Worm (Caenorhabditis elegans) whole organism, young adult: Measurements from ENCODE around the gene Y50E8A.12.
A peak's percentile ranks its signal among the peaks of the same experiment; 100 is the strongest.

ENCODE experiments used
- B0035.1 ChIP-seq: sonication (generic microtip); optimal IDR thresholded peaks from 2 replicates; lab custom pipeline; 2016; ENCODE audit warnings: missing genetic modification characterization, mild to moderate bottlenecking, missing compliant biosample characterization, missing genotype, missing genetic modification reagents
- B0261.1 ChIP-seq: sonication (generic microtip); optimal IDR thresholded peaks from 2 replicates; lab custom pipeline; 2016; ENCODE audit warnings: mild to moderate bottlenecking, missing genetic modification characterization, moderate library complexity, missing compliant biosample characterization
- F33H1.4 ChIP-seq: fragments of 200-800 bp; sonication (Bioruptor generic); IDR thresholded peaks from 2 replicates; pipeline ENCODE4 v1.3.6; 2022; ENCODE audit warnings: missing genetic modification reagents, missing genetic modification characterization, missing compliant biosample characterization
- F55B11.4 ChIP-seq: sonication (generic microtip); optimal IDR thresholded peaks from 2 replicates; lab custom pipeline; 2016; ENCODE audit warnings: missing compliant biosample characterization, missing genetic modification characterization, borderline replicate concordance; ENCODE audit not compliant: insufficient read depth
- F57A8.1 ChIP-seq: fragments of 200-800 bp; sonication (Bioruptor generic); optimal IDR thresholded peaks from 2 replicates; lab custom pipeline; 2018; ENCODE audit warnings: mild to moderate bottlenecking, missing genetic modification characterization, moderate library complexity, missing compliant biosample characterization
- K11D2.4 ChIP-seq: fragments of 200-800 bp; sonication (Bioruptor generic); IDR thresholded peaks from 2 replicates; pipeline ENCODE4 v1.3.6; 2022; ENCODE audit warnings: missing genetic modification reagents, missing genetic modification characterization, missing compliant biosample characterization
- K12H6.12 ChIP-seq: fragments of 200-800 bp; sonication (Bioruptor generic); optimal IDR thresholded peaks from 2 replicates; lab custom pipeline; 2018; ENCODE audit warnings: mild to moderate bottlenecking, missing genetic modification characterization, missing compliant biosample characterization
- T07F8.4 ChIP-seq: sonication (generic microtip); optimal IDR thresholded peaks from 2 replicates; lab custom pipeline; 2016; ENCODE audit warnings: mild to moderate bottlenecking, missing genetic modification characterization, moderate library complexity, missing compliant biosample characterization
- akir-1 ChIP-seq: fragments of 200-800 bp; sonication (Bioruptor generic); optimal IDR thresholded peaks from 2 replicates; lab custom pipeline; 2018; ENCODE audit warnings: mild to moderate bottlenecking, missing genetic modification characterization, moderate library complexity, missing compliant biosample characterization
- ama-1 ChIP-seq, 3 experiments: fragments of 150-350 bp in 1 of 3; sonication (generic microtip) in 2 of 3; optimal IDR thresholded peaks; 2 replicates each; lab custom pipeline; 2014 to 2018; ENCODE audit warnings: missing biosample characterization in 2 of 3, missing genetic modification characterization in 2 of 3, missing genetic modification reagents in 2 of 3
- aptf-3 ChIP-seq: fragments of 200-800 bp; sonication (Bioruptor generic); IDR thresholded peaks from 2 replicates; pipeline ENCODE4 v1.3.6; 2022; ENCODE audit warnings: missing genetic modification characterization, missing compliant biosample characterization
- athp-1 ChIP-seq: sonication (generic microtip); optimal IDR thresholded peaks from 2 replicates; lab custom pipeline; 2017; ENCODE audit warnings: mild to moderate bottlenecking, missing genetic modification characterization, missing compliant biosample characterization
- attf-6 ChIP-seq: fragments of 200-800 bp; sonication (Bioruptor generic); IDR thresholded peaks from 2 replicates; pipeline ENCODE4 v1.3.6; 2022; ENCODE audit warnings: missing genetic modification reagents, missing genetic modification characterization, missing compliant biosample characterization
- cebp-1 ChIP-seq, 2 experiments: fragments of 200-800 bp in 1 of 2; sonication (Bioruptor generic) in 1 of 2; sonication (generic microtip) in 1 of 2; IDR thresholded peaks in 1 of 2; optimal IDR thresholded peaks in 1 of 2; 2 replicates each; pipeline versions ENCODE4 v1.3.6 to Lab custom; 2017 to 2022; ENCODE audit warnings: missing compliant biosample characterization in 2 of 2, missing genetic modification characterization in 2 of 2, mild to moderate bottlenecking in 1 of 2, missing genetic modification reagents in 1 of 2, moderate library complexity in 1 of 2
- cebp-2 ChIP-seq: fragments of 200-800 bp; sonication (Bioruptor generic); IDR thresholded peaks from 2 replicates; pipeline ENCODE4 v1.3.6; 2022; ENCODE audit warnings: missing genetic modification characterization, missing compliant biosample characterization
- ceh-40 ChIP-seq: fragments of 200-800 bp; sonication (Bioruptor generic); IDR thresholded peaks from 2 replicates; pipeline ENCODE4 v1.3.6; 2022; ENCODE audit warnings: missing genetic modification characterization, missing compliant biosample characterization
- ceh-58 ChIP-seq: fragments of 200-800 bp; sonication (Bioruptor generic); IDR thresholded peaks from 2 replicates; pipeline ENCODE4 v1.3.6; 2022; ENCODE audit warnings: missing genetic modification characterization, missing compliant biosample characterization
- ceh-91 ChIP-seq: fragments of 200-800 bp; sonication (Bioruptor generic); IDR thresholded peaks from 2 replicates; pipeline ENCODE4 v1.3.6; 2022; ENCODE audit warnings: missing genetic modification reagents, missing genetic modification characterization, missing compliant biosample characterization
- chd-7 ChIP-seq: sonication (generic microtip); optimal IDR thresholded peaks from 2 replicates; lab custom pipeline; 2016; ENCODE audit warnings: mild to moderate bottlenecking, missing genetic modification characterization, moderate library complexity, missing compliant biosample characterization
- dpl-1 ChIP-seq: fragments of 150-350 bp; optimal IDR thresholded peaks from 2 replicates; lab custom pipeline; 2014; ENCODE audit warnings: missing biosample characterization, missing genetic modification reagents, missing genetic modification characterization
- efl-1 ChIP-seq: fragments of 150-350 bp; optimal IDR thresholded peaks from 2 replicates; lab custom pipeline; 2014; ENCODE audit warnings: missing biosample characterization, missing genetic modification reagents, missing genetic modification characterization
- egl-44 ChIP-seq: fragments of 200-800 bp; sonication (Bioruptor generic); IDR thresholded peaks from 2 replicates; pipeline ENCODE4 v1.3.6; 2022; ENCODE audit warnings: missing genetic modification reagents, missing genetic modification characterization, missing compliant biosample characterization
- egrh-3 ChIP-seq: fragments of 200-800 bp; sonication (Bioruptor generic); IDR thresholded peaks from 2 replicates; pipeline ENCODE4 v1.3.6; 2022; ENCODE audit warnings: missing genetic modification reagents, missing genetic modification characterization, missing compliant biosample characterization
- fkh-3 ChIP-seq: sonication (generic microtip); optimal IDR thresholded peaks from 2 replicates; lab custom pipeline; 2016; ENCODE audit warnings: mild to moderate bottlenecking, missing genetic modification characterization, missing compliant biosample characterization
- gei-17 ChIP-seq: fragments of 200-800 bp; sonication (Bioruptor generic); optimal IDR thresholded peaks from 2 replicates; lab custom pipeline; 2018; ENCODE audit warnings: mild to moderate bottlenecking, missing genetic modification characterization, missing compliant biosample characterization
- hlh-26 ChIP-seq: fragments of 200-800 bp; sonication (Bioruptor generic); conservative IDR thresholded peaks from 2 replicates; pipeline ENCODE4 v1.3.6; 2022; ENCODE audit warnings: missing genetic modification reagents, missing genetic modification characterization, missing compliant biosample characterization
- hmg-1.2 ChIP-seq: fragments of 200-800 bp; sonication (Bioruptor generic); IDR thresholded peaks from 2 replicates; pipeline ENCODE4 v1.3.6; 2022; ENCODE audit warnings: missing genetic modification reagents, missing genetic modification characterization, missing compliant biosample characterization
- hrde-1 ChIP-seq: sonication (generic microtip); optimal IDR thresholded peaks from 2 replicates; lab custom pipeline; 2016; ENCODE audit warnings: missing genetic modification characterization, mild to moderate bottlenecking, missing compliant biosample characterization, moderate library complexity, missing genotype, missing genetic modification reagents, borderline replicate concordance
- lin-26 ChIP-seq: fragments of 200-800 bp; sonication (Bioruptor generic); IDR thresholded peaks from 2 replicates; pipeline ENCODE4 v1.3.6; 2022; ENCODE audit warnings: missing genetic modification reagents, missing genetic modification characterization, missing compliant biosample characterization
- lin-54 ChIP-seq: fragments of 200-800 bp; sonication (Bioruptor generic); optimal IDR thresholded peaks from 2 replicates; lab custom pipeline; 2018; ENCODE audit warnings: mild to moderate bottlenecking, missing genetic modification characterization, missing compliant biosample characterization
- madf-10 ChIP-seq: sonication (generic microtip); optimal IDR thresholded peaks from 2 replicates; lab custom pipeline; 2016; ENCODE audit warnings: mild to moderate bottlenecking, missing genetic modification characterization, missing compliant biosample characterization
- madf-6 ChIP-seq: fragments of 200-800 bp; sonication (Bioruptor generic); IDR thresholded peaks from 2 replicates; pipeline ENCODE4 v1.3.6; 2022; ENCODE audit warnings: missing genetic modification reagents, missing genetic modification characterization, missing compliant biosample characterization
- nfya-1 ChIP-seq: sonication (generic microtip); optimal IDR thresholded peaks from 2 replicates; lab custom pipeline; 2017; ENCODE audit warnings: antibody characterized with exemption, missing compliant biosample characterization, missing genetic modification characterization, borderline replicate concordance; ENCODE audit not compliant: insufficient read depth
- pha-4 ChIP-seq: fragments of 150-350 bp; sonication (generic microtip); optimal IDR thresholded peaks from 2 replicates; lab custom pipeline; 2014; ENCODE audit warnings: missing biosample characterization, missing genetic modification reagents, missing genetic modification characterization
- sdz-38 ChIP-seq: sonication (generic microtip); optimal IDR thresholded peaks from 2 replicates; lab custom pipeline; 2016; ENCODE audit warnings: missing genotype, missing genetic modification characterization, missing compliant biosample characterization
- sea-2 ChIP-seq: fragments of 200-800 bp; sonication (Bioruptor generic); IDR thresholded peaks from 2 replicates; pipeline ENCODE4 v1.3.6; 2022; ENCODE audit warnings: missing genetic modification characterization, missing compliant biosample characterization
- snpc-3.4 ChIP-seq: sonication (generic microtip); optimal IDR thresholded peaks from 2 replicates; lab custom pipeline; 2017; ENCODE audit warnings: missing genetic modification characterization, mild to moderate bottlenecking, missing compliant biosample characterization, antibody characterized with exemption, moderate library complexity, missing genotype, missing genetic modification reagents
- sptf-2 ChIP-seq: fragments of 200-800 bp; sonication (Bioruptor generic); optimal IDR thresholded peaks from 2 replicates; lab custom pipeline; 2018; ENCODE audit warnings: mild to moderate bottlenecking, missing genetic modification characterization, missing compliant biosample characterization
- tbx-9 ChIP-seq: sonication (generic microtip); optimal IDR thresholded peaks from 2 replicates; lab custom pipeline; 2016; ENCODE audit warnings: borderline replicate concordance, missing genetic modification characterization, inconsistent platforms, missing compliant biosample characterization
- tlf-1 ChIP-seq: fragments of 200-800 bp; sonication (Bioruptor generic); optimal IDR thresholded peaks from 2 replicates; lab custom pipeline; 2018; ENCODE audit warnings: mild to moderate bottlenecking, missing genetic modification characterization, missing compliant biosample characterization
- xnd-1 ChIP-seq: sonication (generic microtip); optimal IDR thresholded peaks from 2 replicates; lab custom pipeline; 2016; ENCODE audit warnings: missing genotype, missing genetic modification reagents, missing genetic modification characterization, missing compliant biosample characterization
- zfh-2 ChIP-seq: fragments of 200-800 bp; sonication (Bioruptor generic); conservative IDR thresholded peaks from 2 replicates; pipeline ENCODE4 v1.3.6; 2022; ENCODE audit warnings: missing genetic modification reagents, missing genetic modification characterization, missing compliant biosample characterization
- ztf-6 ChIP-seq: fragments of 200-800 bp; sonication (Bioruptor generic); IDR thresholded peaks from 2 replicates; pipeline ENCODE4 v1.3.6; 2022; ENCODE audit warnings: missing genetic modification reagents, missing genetic modification characterization, missing compliant biosample characterization

Gene Y50E8A.12

ce11 chrV:14784160-14784774, at the start of gene Y50E8A.12:
TSS of gene Y50E8A.12 (minus strand) at chrV:14784210.
- TF ChIP-seq attf-6 (GFP tag; lab: Robert Waterston, UW) (no peak), F55B11.4 (tag; lab: Kevin White, UChicago) (no peak), efl-1 (GFP tag; lab: Kevin White, UChicago) (no peak), hlh-26 (GFP tag; lab: Robert Waterston, UW) (no peak), sea-2 (GFP tag; lab: Robert Waterston, UW) (no peak), ama-1 (optimal IDR thresholded peaks at IDR 0.05; lab: Kevin White, UChicago) (no peak), ama-1 (GFP tag; optimal IDR thresholded peaks at IDR 0.05; lab: Kevin White, UChicago) (no peak), cebp-2 (no peak), F57A8.1 (GFP tag; lab: Kevin White, UChicago) (no peak), pha-4 (tag; lab: Kevin White, UChicago) (no peak), hrde-1 (no peak)

DNA sequence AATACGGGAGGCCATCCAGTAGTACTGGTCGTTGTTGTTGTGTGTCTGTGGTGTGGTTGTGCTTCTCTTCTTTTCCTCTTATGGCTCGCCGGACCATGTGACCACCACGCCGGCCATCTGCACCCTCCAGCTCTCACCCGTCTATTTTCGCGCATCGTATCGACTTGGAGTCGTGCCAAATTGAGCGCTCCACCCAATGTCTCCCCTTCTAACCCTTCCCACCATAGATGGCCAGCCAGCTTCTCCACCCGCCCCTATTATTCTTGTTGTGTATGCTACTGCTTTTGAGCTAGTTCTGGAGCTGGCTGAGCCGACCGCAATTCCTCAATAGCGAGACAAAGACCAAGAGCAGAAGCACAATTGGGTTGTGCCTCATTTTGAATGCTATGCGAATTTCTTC, 49.2 kb upstream of the Y50E8A.12 start:
- no peak for TF ChIP-seq ceh-40 (GFP tag; lab: Robert Waterston, UW)
- no peak for TF ChIP-seq T07F8.4 (tag; lab: Kevin White, UChicago)
- no peak for TF ChIP-seq ama-1 (optimal IDR thresholded peaks at IDR 0.05; lab: Kevin White, UChicago)
- TF ChIP-seq ama-1 (GFP tag; optimal IDR thresholded peaks at IDR 0.05; lab: Kevin White, UChicago), result no peak
- peak; percentile 21 for TF ChIP-seq sptf-2 (GFP tag; lab: Kevin White, UChicago)
- peak; percentile 5 for TF ChIP-seq tbx-9 (tag; lab: Kevin White, UChicago)
- no peak for TF ChIP-seq B0261.1 (tag; lab: Kevin White, UChicago)
- no peak for TF ChIP-seq ceh-91 (GFP tag; lab: Robert Waterston, UW)
- no peak for TF ChIP-seq aptf-3 (GFP tag; lab: Robert Waterston, UW)
- peak; percentile 10 for TF ChIP-seq chd-7
- peak; percentile 83 for TF ChIP-seq zfh-2 (GFP tag; lab: Robert Waterston, UW)
- peak; percentile 30; the same call in 1 of the 2 replicates for TF ChIP-seq hmg-1.2
- TF ChIP-seq cebp-1 (GFP tag; IDR thresholded peaks at IDR 0.05; lab: Robert Waterston, UW), result no peak
- TF ChIP-seq cebp-1 (tag; optimal IDR thresholded peaks at IDR 0.05; lab: Kevin White, UChicago), result peak; percentile 40
- TF ChIP-seq K12H6.12 (tag; lab: Kevin White, UChicago), result peak; percentile 27
- 0 out of 2 replicates have a peak, but pooled peaks have one; percentile 21 for TF ChIP-seq ztf-6
- 0 out of 2 replicates have a peak, but pooled peaks have one; percentile 26 for TF ChIP-seq K11D2.4 (GFP tag; lab: Robert Waterston, UW)
- no peak for TF ChIP-seq B0035.1

- TF ChIP-seq dpl-1 (GFP tag; lab: Kevin White, UChicago), result peak; percentile 32
- TF ChIP-seq ceh-58 (GFP tag; lab: Robert Waterston, UW), result no peak
- TF ChIP-seq tlf-1, result peak; percentile 45
- no peak for TF ChIP-seq sdz-38
- no peak for TF ChIP-seq K11D2.4 (GFP tag; lab: Robert Waterston, UW)
- TF ChIP-seq F33H1.4 (GFP tag; lab: Robert Waterston, UW), result peak; percentile 85
- no peak for TF ChIP-seq nfya-1 (tag; lab: Kevin White, UChicago)
- no peak for TF ChIP-seq gei-17 (GFP tag; lab: Kevin White, UChicago)
- TF ChIP-seq zfh-2 (GFP tag; lab: Robert Waterston, UW), result no peak
- TF ChIP-seq ceh-40 (GFP tag; lab: Robert Waterston, UW), result no peak
- TF ChIP-seq lin-54, result peak; percentile 34
- TF ChIP-seq madf-6 (GFP tag; lab: Robert Waterston, UW), result peak; percentile 72; the same call in 1 of the 2 replicates
- no peak for TF ChIP-seq fkh-3 (tag; lab: Kevin White, UChicago)
- no peak for TF ChIP-seq ztf-6
- TF ChIP-seq madf-10 (tag; lab: Kevin White, UChicago), result no peak
- TF ChIP-seq xnd-1 (tag; lab: Kevin White, UChicago), result peak; percentile 37
- no peak for TF ChIP-seq lin-26
- TF ChIP-seq athp-1 (tag; lab: Kevin White, UChicago), result no peak
- no peak for TF ChIP-seq chd-7
- TF ChIP-seq snpc-3.4 (tag; lab: Kevin White, UChicago), result peak; percentile 61
- TF ChIP-seq egrh-3 (GFP tag; lab: Robert Waterston, UW), result no peak
- no peak for TF ChIP-seq akir-1
- peak; percentile 7 for TF ChIP-seq efl-1 (GFP tag; lab: Kevin White, UChicago)
- TF ChIP-seq egl-44 (GFP tag; lab: Robert Waterston, UW), result no peak
Measured at ce11 chrV:14832789-14833187, 48.8 kb upstream of the Y50E8A.12 start.
